Worm (Caenorhabditis elegans) whole organism, early embryonic: Measurements from ENCODE around the gene his-38.
A peak's percentile ranks its signal among the peaks of the same experiment; 100 is the strongest.

ENCODE experiments used
- B0310.2 ChIP-seq: sonication (generic microtip); optimal IDR thresholded peaks from 2 replicates; lab custom pipeline; 2016; ENCODE audit warnings: mild to moderate bottlenecking, missing genetic modification characterization, missing compliant biosample characterization
- F13C5.2 ChIP-seq: sonication (generic microtip); optimal IDR thresholded peaks from 2 replicates; lab custom pipeline; 2017; ENCODE audit warnings: mild to moderate bottlenecking, missing genetic modification characterization, inconsistent platforms, missing compliant biosample characterization
- aly-1 ChIP-seq: sonication (generic microtip); optimal IDR thresholded peaks from 2 replicates; lab custom pipeline; 2016; ENCODE audit warnings: missing genetic modification characterization, missing compliant biosample characterization
- ama-1 ChIP-seq: fragments of 150-350 bp; optimal IDR thresholded peaks from 2 replicates; lab custom pipeline; 2014
- ceh-13 ChIP-seq: fragments of 200-800 bp; sonication (Bioruptor generic); optimal IDR thresholded peaks from 2 replicates; lab custom pipeline; 2018; ENCODE audit warnings: mild to moderate bottlenecking, missing genetic modification characterization, missing compliant biosample characterization
- ceh-36 ChIP-seq: sonication (generic microtip); optimal IDR thresholded peaks from 2 replicates; lab custom pipeline; 2016; ENCODE audit warnings: missing genetic modification characterization, inconsistent platforms, missing compliant biosample characterization
- ets-7 ChIP-seq: sonication (generic microtip); optimal IDR thresholded peaks from 2 replicates; lab custom pipeline; 2016; ENCODE audit warnings: missing genotype, missing genetic modification characterization, missing compliant biosample characterization
- flt-1 ChIP-seq: fragments of 200-800 bp; sonication (Bioruptor generic); IDR thresholded peaks from 2 replicates; pipeline ENCODE4 v1.3.6; 2022; ENCODE audit warnings: missing genetic modification characterization, missing compliant biosample characterization
- hmbx-1 ChIP-seq: sonication (generic microtip); optimal IDR thresholded peaks from 2 replicates; lab custom pipeline; 2016; ENCODE audit warnings: mild to moderate bottlenecking, missing genetic modification characterization, missing compliant biosample characterization
- hmg-4 ChIP-seq: fragments of 200-800 bp; sonication (Bioruptor generic); optimal IDR thresholded peaks from 2 replicates; lab custom pipeline; 2018; ENCODE audit warnings: mild to moderate bottlenecking, missing genetic modification characterization, missing compliant biosample characterization
- hnd-1 ChIP-seq: sonication (generic microtip); optimal IDR thresholded peaks from 2 replicates; lab custom pipeline; 2016; ENCODE audit warnings: missing genetic modification characterization, missing compliant biosample characterization
- pes-1 ChIP-seq: fragments of 200-800 bp; sonication (Bioruptor generic); IDR thresholded peaks from 2 replicates; pipeline ENCODE4 v1.3.6; 2022; ENCODE audit warnings: missing genetic modification reagents, missing genetic modification characterization, missing compliant biosample characterization
- scrt-1 ChIP-seq: fragments of 200-800 bp; sonication (Bioruptor generic); IDR thresholded peaks from 2 replicates; pipeline ENCODE4 v1.3.6; 2022; ENCODE audit warnings: missing genetic modification characterization, missing compliant biosample characterization
- sea-1 ChIP-seq: fragments of 200-800 bp; sonication (Bioruptor generic); conservative IDR thresholded peaks from 2 replicates; pipeline ENCODE4 v1.3.6; 2022; ENCODE audit warnings: missing genetic modification characterization, missing compliant biosample characterization
- tbx-11 ChIP-seq: fragments of 200-800 bp; sonication (Bioruptor generic); IDR thresholded peaks from 2 replicates; pipeline ENCODE4 v1.3.6; 2022; ENCODE audit warnings: missing genetic modification characterization, missing compliant biosample characterization
- tbx-37 ChIP-seq: fragments of 200-800 bp; sonication (Bioruptor generic); conservative IDR thresholded peaks from 2 replicates; pipeline ENCODE4 v1.3.6; 2022; ENCODE audit warnings: missing genetic modification reagents, missing genetic modification characterization, missing compliant biosample characterization
- tra-4 ChIP-seq: sonication (generic microtip); optimal IDR thresholded peaks from 2 replicates; lab custom pipeline; 2017; ENCODE audit warnings: missing genetic modification characterization, missing compliant biosample characterization

The his-38 gene

DNA sequence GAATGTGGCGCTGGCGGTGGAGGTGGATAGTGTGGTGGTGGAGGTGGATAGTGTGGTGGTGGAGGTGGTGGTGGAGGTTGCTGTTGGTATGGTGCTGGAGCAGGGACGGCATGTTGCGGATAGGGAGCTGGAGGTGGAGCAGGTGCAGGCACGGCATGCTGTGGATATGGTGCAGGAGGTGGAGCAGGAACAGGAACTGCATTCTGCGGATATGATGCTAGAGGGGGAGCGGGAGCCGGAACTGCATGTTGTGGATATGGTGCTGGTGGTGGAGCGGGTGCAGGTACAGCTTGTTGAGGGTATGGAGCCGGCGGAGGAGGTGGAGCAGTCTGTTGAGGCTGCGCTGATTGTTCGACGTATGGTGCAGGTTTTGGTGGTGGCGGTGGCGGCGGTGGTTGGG, 40.7 kb downstream of the his-38 start:
- TF ChIP-seq scrt-1 = 0 out of 2 replicates have a peak, but pooled peaks have one; percentile 30
- 0 out of 2 replicates have a peak, but pooled peaks have one; percentile 31 for TF ChIP-seq sea-1 (GFP tag; lab: Robert Waterston, UW)
- no peak for TF ChIP-seq B0310.2 (tag; lab: Kevin White, UChicago)
- TF ChIP-seq flt-1 (GFP tag; lab: Robert Waterston, UW) = no peak

DNA sequence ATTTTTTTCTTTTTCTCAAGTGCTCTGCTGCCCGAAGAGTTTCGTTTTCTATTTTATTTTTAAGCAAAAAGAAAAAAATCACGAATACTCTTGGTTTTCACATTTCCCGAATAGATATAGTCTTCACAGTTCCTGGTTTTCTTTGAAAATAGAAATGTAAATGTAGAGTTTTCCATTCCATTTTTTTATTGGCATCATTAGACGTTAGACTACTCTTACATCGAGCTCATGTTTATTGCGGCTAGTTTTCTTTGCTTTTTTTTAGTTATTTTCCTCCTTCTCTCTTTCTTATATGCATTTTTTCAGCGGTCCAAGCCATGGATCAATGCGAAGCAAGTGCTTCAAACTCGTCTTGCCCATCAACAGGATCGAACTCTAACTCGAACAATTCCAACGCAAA, 44.3 kb downstream of the his-38 start, which contains the start of gene F46H5.2:
Gene F46H5.2, plus strand, starts transcription at position 301 of the 400 bp plus-strand sequence.
- no peak for TF ChIP-seq aly-1
- 0 out of 2 replicates have a peak, but pooled peaks have one; percentile 1 for TF ChIP-seq sea-1 (GFP tag; lab: Robert Waterston, UW)

DNA sequence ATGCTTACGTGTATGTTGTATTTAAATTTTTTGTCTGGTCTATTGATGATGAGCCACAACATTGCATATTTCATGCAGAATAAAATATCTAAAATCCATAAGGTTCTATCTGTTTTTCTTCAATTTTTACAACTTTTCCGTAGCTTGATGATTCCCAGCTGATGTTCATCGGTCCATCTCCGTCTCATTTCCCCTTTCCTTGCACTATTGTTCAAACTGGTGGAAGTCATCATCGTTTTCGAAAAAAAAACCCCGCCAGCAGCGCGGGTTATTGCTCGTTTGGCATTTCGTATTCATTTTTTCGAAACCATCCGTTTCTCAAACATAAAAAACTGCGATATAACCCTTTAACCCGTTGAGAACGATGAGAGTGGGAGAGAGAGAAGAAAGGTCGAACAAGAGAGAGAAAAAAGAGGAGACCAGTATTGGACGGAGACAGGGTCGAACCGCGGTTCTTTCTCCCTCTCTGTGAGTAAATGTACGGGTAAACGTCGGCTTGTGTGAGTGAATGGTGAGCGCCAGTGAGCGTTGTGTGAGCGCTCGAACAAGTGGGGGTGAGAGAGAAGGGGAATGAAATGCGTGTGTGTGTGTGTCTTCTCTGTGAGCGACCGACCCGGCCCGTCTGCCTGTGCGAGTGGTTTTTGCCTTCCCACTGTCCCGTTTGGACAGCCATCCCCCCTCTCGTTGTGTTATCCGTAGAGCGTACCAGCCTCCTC, 44.9 kb downstream of the his-38 start:
- TF ChIP-seq scrt-1 (no peak), tbx-11 (no peak), sea-1 (GFP tag; lab: Robert Waterston, UW) (peak; percentile 64; the same call in 1 of the 2 replicates), aly-1 (peak; percentile 25), pes-1 (GFP tag; lab: Robert Waterston, UW) (no peak), flt-1 (GFP tag; lab: Robert Waterston, UW) (peak; percentile 63; the same call in 1 of the 2 replicates), hnd-1 (tag; lab: Kevin White, UChicago) (no peak), ets-7 (peak; percentile 32), ceh-13 (GFP tag; lab: Kevin White, UChicago) (peak; percentile 3), F13C5.2 (tag; lab: Kevin White, UChicago) (peak; percentile 73), tbx-37 (GFP tag; lab: Robert Waterston, UW) (0 out of 2 replicates have a peak, but pooled peaks have one; percentile 34), hmg-4 (GFP tag; lab: Kevin White, UChicago) (peak; percentile 91)

DNA sequence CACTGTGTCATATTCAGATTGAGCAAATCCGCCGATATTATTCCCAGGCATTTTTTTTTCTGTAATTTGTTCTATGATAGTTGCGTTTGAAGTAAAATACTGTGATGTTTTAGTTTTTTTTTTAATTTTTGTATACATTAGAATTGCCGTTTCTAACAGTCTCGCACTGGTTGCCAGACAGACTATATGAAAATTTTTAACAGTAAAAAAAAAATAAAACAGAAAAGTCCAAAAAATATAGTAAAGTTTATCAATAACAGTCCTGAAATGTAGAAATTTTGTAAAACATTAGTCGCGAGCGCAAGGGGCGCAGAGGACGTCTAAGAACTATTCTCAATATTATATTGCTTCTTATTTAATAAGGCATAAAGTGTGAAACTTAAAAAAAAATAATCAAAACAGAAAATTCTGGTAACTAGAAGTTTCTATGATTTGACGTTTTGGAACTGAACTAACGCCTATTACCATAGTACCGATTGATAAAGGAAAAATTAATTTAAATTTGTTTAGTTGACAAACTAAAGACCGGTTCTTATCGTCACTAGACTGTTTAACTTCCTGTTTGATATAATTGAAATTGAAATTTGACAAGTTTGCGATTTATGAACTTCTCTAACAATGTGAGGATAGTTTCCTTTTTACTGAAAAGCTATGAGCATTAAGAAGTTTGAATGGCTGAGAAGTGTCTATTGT, 49.2 kb downstream of the his-38 start, which contains the start of gene lact-1:
Gene lact-1, minus strand, starts transcription at position 51 of the 693 bp plus-strand sequence.
- TF ChIP-seq hnd-1 (tag; lab: Kevin White, UChicago) (no peak), ceh-36 (tag; lab: Kevin White, UChicago) (no peak), aly-1 (no peak), hmbx-1 (tag; lab: Kevin White, UChicago) (no peak), ets-7 (no peak), tra-4 (tag; lab: Kevin White, UChicago) (no peak), ama-1 (lab: Kevin White, UChicago) (no peak), ceh-13 (GFP tag; lab: Kevin White, UChicago) (no peak), tbx-37 (GFP tag; lab: Robert Waterston, UW) (no peak)
